Fruit fly (Drosophila melanogaster): ENCODE measurements around the gene Eig71Ee.
A peak's percentile ranks its signal among the peaks of the same experiment; 100 is the strongest.

Gene Eig71Ee

DNA sequence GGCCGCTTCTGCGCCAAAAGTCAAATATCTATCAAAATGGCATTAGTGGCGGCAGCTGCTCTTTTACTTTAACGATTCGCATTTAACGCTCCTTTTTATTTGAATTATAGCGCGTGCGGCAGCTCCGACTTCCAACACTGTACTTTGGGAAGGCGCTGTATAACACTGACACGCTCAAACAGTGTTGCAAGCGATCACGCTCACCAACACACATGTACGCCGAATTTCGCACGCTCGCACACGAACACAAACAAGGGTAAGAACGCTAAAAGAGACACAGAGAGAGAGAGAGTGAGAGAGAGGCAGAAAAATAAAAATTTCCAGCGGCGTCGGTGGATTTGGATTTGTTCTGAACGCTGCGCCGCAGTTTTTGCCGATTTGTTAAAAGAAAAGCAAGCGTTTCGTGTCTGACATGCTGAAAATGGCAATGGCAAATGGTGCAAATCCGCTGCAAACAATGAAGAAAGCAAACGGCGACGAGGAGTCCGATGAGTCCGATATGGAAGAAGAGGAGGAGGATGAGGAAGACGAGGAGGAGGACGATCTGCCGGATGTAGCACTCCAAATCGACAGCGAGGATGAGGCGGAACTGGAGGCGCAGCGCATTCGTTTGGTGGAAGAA, 36.1 kb downstream of the Eig71Ee start, which contains the start of gene Phs (continued):
- no peak for TF ChIP-seq Hr38 (GFP tag; optimal IDR thresholded peaks at IDR 0.05)
- TF ChIP-seq CG16779 (tag; optimal IDR thresholded peaks at IDR 0.05), result peak; percentile 29
- TF ChIP-seq Met (GFP tag; optimal IDR thresholded peaks at IDR 0.05), result peak; percentile 77
- TF ChIP-seq Gug (GFP tag; IDR thresholded peaks at IDR 0.05), result peak; percentile 33; the same call in 1 of the 2 replicates
- TF ChIP-seq CG6792 (GFP tag; optimal IDR thresholded peaks at IDR 0.05), result peak; percentile 66
- peak; percentile 88 for TF ChIP-seq CG31627 (GFP tag; optimal IDR thresholded peaks at IDR 0.05)
- TF ChIP-seq Lpt (GFP tag; optimal IDR thresholded peaks at IDR 0.05), result no peak
- TF ChIP-seq CG3919 (GFP tag; optimal IDR thresholded peaks at IDR 0.05), result peak; percentile 90
- TF ChIP-seq Sox102F (GFP tag; optimal IDR thresholded peaks at IDR 0.05), result peak; percentile 71
- TF ChIP-seq cyc (GFP tag; optimal IDR thresholded peaks at IDR 0.05), result peak; percentile 87
- peak; percentile 72 for TF ChIP-seq dsx (GFP tag; optimal IDR thresholded peaks at IDR 0.05; ENCODE audit: poor library complexity, severe bottlenecking)
- TF ChIP-seq CG34406 (GFP tag; optimal IDR thresholded peaks at IDR 0.05), result peak; percentile 0

dm6 chr3L:15616900-15617299, 38.9 kb downstream of the Eig71Ee start:
- no peak for TF ChIP-seq spab (GFP tag; optimal IDR thresholded peaks at IDR 0.05)
- TF ChIP-seq lz (GFP tag; optimal IDR thresholded peaks at IDR 0.05), result no peak

- no peak for TF ChIP-seq ss (GFP tag; optimal IDR thresholded peaks at IDR 0.05)
- TF ChIP-seq Hr4 (GFP tag; optimal IDR thresholded peaks at IDR 0.05), result no peak
- no peak for TF ChIP-seq CG8632 (GFP tag; optimal IDR thresholded peaks at IDR 0.05)
- no peak for TF ChIP-seq Sox102F (GFP tag; optimal IDR thresholded peaks at IDR 0.05)
- no peak for TF ChIP-seq dsx (GFP tag; optimal IDR thresholded peaks at IDR 0.05; ENCODE audit: poor library complexity, severe bottlenecking)
- TF ChIP-seq CG31627 (GFP tag; optimal IDR thresholded peaks at IDR 0.05), result no peak
- TF ChIP-seq CG3919 (GFP tag; optimal IDR thresholded peaks at IDR 0.05), result no peak
- TF ChIP-seq eg (GFP tag; IDR thresholded peaks at IDR 0.05), result no peak
- no peak for TF ChIP-seq CG4318 (GFP tag; optimal IDR thresholded peaks at IDR 0.05)
- no peak for TF ChIP-seq Gug (GFP tag; IDR thresholded peaks at IDR 0.05)
- no peak for TF ChIP-seq salr (GFP tag; optimal IDR thresholded peaks at IDR 0.05)
- no peak for TF ChIP-seq Eip93F (GFP tag; optimal IDR thresholded peaks at IDR 0.05)
- no peak for TF ChIP-seq fd85E (GFP tag; optimal IDR thresholded peaks at IDR 0.05)
- no peak for TF ChIP-seq CG34406 (GFP tag; optimal IDR thresholded peaks at IDR 0.05)
- no peak for TF ChIP-seq spab (GFP tag; optimal IDR thresholded peaks at IDR 0.05)
- no peak for TF ChIP-seq CG11902 (GFP tag; optimal IDR thresholded peaks at IDR 0.05)
- no peak for TF ChIP-seq Hr38 (GFP tag; optimal IDR thresholded peaks at IDR 0.05)
These were observed 39.3 kb downstream of the Eig71Ee start for dm6 chr3L:15616490-15616889.

DNA sequence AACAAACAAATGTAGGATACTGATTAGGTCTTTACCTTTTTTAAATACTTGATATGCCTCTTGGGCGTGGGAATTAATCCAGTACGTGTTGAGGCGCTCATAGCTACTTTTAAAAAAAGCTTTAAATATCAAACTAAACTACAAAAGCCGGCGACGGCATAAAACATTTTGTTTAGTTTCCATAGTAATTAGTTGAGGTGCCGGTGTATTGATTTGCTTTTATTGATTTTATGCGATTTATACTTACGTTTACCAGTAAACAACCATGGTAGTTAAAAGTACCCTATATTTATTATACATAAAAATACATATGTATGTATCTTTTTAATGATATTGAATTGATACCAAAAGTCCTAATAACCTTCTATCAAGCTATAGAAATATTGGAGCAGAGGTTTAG, 43.1 kb downstream of the Eig71Ee start, which contains the start of gene CG13449:
TSS of gene CG13449 (minus strand) at position 101 of the 400 bp plus-strand sequence.
- TF ChIP-seq CG1621 (tag; optimal IDR thresholded peaks at IDR 0.05) (no peak), CG8319 (GFP tag; optimal IDR thresholded peaks at IDR 0.05) (no peak), topi (GFP tag; optimal IDR thresholded peaks at IDR 0.05) (no peak), CG6854 (GFP tag; optimal IDR thresholded peaks at IDR 0.05) (no peak), eg (GFP tag; IDR thresholded peaks at IDR 0.05) (no peak), CG9139 (GFP tag; optimal IDR thresholded peaks at IDR 0.05) (no peak), Sox102F (GFP tag; optimal IDR thresholded peaks at IDR 0.05) (no peak), CG11762 (GFP tag; optimal IDR thresholded peaks at IDR 0.05; ENCODE audit: insufficient read depth) (no peak), CG6792 (GFP tag; optimal IDR thresholded peaks at IDR 0.05) (no peak), cyc (GFP tag; optimal IDR thresholded peaks at IDR 0.05) (no peak), CG31627 (GFP tag; optimal IDR thresholded peaks at IDR 0.05) (no peak), svp (GFP tag) (no peak)

DNA sequence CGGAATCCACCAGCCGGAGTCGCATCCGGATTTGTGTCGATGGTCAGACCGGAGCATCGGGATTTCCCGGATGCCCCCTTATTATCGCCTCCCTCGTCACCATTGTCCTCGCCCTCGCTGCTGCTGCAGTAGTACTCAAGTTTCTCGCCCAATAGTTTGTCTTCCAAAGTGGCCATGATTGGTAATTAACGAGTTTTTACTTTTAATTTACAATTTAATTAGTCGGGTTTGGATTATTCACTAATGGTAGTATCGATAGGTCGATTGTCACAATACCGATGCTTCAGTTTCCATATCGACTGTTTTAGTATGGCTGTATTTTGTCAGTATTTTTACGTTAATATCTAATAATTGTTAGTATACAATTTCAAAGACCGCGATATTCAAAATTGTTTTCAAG, 45.7 kb downstream of the Eig71Ee start, which contains the start of gene CG7650:
TSS of gene CG7650 (minus strand) at position 278 of the 400 bp plus-strand sequence.
- TF ChIP-seq CG34406 (GFP tag; optimal IDR thresholded peaks at IDR 0.05) (no peak), Sox14 (GFP tag; optimal IDR thresholded peaks at IDR 0.05) (peak; percentile 3), CG1621 (tag; optimal IDR thresholded peaks at IDR 0.05) (peak; percentile 86)

All from whole organism, prepupa.